Worm (Caenorhabditis elegans) whole organism, L1 larva: Measurements from ENCODE around the gene fkh-7.
A peak's percentile ranks its signal among the peaks of the same experiment; 100 is the strongest.

Source experiments
- C16A3.4 ChIP-seq: fragments of 150-350 bp; optimal IDR thresholded peaks from 2 replicates; lab custom pipeline; 2014; ENCODE audit warnings: missing biosample characterization, missing genetic modification characterization
- F16B12.6 ChIP-seq: fragments of 150-350 bp; optimal IDR thresholded peaks from 2 replicates; lab custom pipeline; 2014; ENCODE audit warnings: missing biosample characterization, missing genetic modification characterization
- aha-1 ChIP-seq: fragments of 150-350 bp; optimal IDR thresholded peaks from 2 replicates; lab custom pipeline; 2014; ENCODE audit warnings: missing biosample characterization, missing genetic modification characterization
- alr-1 ChIP-seq: fragments of 200-800 bp; sonication (Bioruptor generic); optimal IDR thresholded peaks from 2 replicates; lab custom pipeline; 2018; ENCODE audit warnings: borderline replicate concordance, mild to moderate bottlenecking, missing genetic modification characterization, missing compliant biosample characterization
- ceh-63 ChIP-seq: fragments of 200-800 bp; sonication (Bioruptor generic); optimal IDR thresholded peaks from 2 replicates; lab custom pipeline; 2018; ENCODE audit warnings: mild to moderate bottlenecking, missing genetic modification characterization, missing compliant biosample characterization
- ceh-8 ChIP-seq: fragments of 200-800 bp; sonication (Bioruptor generic); optimal IDR thresholded peaks from 2 replicates; lab custom pipeline; 2018; ENCODE audit warnings: mild to moderate bottlenecking, missing genetic modification characterization, moderate library complexity, missing compliant biosample characterization
- ceh-82 ChIP-seq, 3 experiments: fragments of 150-350 bp in 1 of 3; sonication (generic microtip) in 2 of 3; optimal IDR thresholded peaks; 2 replicates each; lab custom pipeline; 2014 to 2017; ENCODE audit warnings: missing biosample characterization in 3 of 3, missing genetic modification characterization in 3 of 3
- ceh-90 ChIP-seq: sonication (generic microtip); optimal IDR thresholded peaks from 2 replicates; lab custom pipeline; 2016; ENCODE audit warnings: missing genetic modification characterization, missing compliant biosample characterization
- efl-1 ChIP-seq, 4 experiments: fragments of 150-350 bp; optimal IDR thresholded peaks in 3 of 4; peaks in 1 of 4; 1 replicate in 1 of 4; 2 replicates in 3 of 4; lab custom pipeline; 2014; ENCODE audit warnings: missing biosample characterization in 2 of 4, missing genetic modification characterization in 2 of 4, missing genetic modification reagents in 2 of 4
- efl-3 ChIP-seq: fragments of 200-800 bp; sonication (Bioruptor generic); optimal IDR thresholded peaks from 2 replicates; lab custom pipeline; 2018; ENCODE audit warnings: mild to moderate bottlenecking, missing genetic modification characterization, missing compliant biosample characterization
- egl-13 ChIP-seq: sonication (generic microtip); optimal IDR thresholded peaks from 2 replicates; lab custom pipeline; 2016; ENCODE audit warnings: missing genotype, missing genetic modification reagents, missing genetic modification characterization, missing compliant biosample characterization
- egl-27 ChIP-seq, 2 experiments: fragments of 150-350 bp in 1 of 2; sonication (generic microtip); optimal IDR thresholded peaks; 3 replicates each; lab custom pipeline; 2017 to 2018; ENCODE audit warnings: missing biosample characterization in 2 of 2, missing genetic modification characterization in 2 of 2, missing genetic modification reagents in 2 of 2
- hlh-17 ChIP-seq: fragments of 200-800 bp; sonication (Bioruptor generic); optimal IDR thresholded peaks from 2 replicates; lab custom pipeline; 2018; ENCODE audit warnings: missing genetic modification characterization, mild to moderate bottlenecking, missing compliant biosample characterization, moderate library complexity, borderline replicate concordance
- hpl-2 ChIP-seq: fragments of 150-350 bp; optimal IDR thresholded peaks from 2 replicates; lab custom pipeline; 2014; ENCODE audit warnings: missing biosample characterization, missing genetic modification reagents, missing genetic modification characterization
- lin-15B ChIP-seq: fragments of 150-350 bp; sonication (generic microtip); optimal IDR thresholded peaks from 3 replicates; lab custom pipeline; 2014; ENCODE audit warnings: missing biosample characterization, missing genetic modification characterization
- lin-35 ChIP-seq, 2 experiments: fragments of 150-350 bp; optimal IDR thresholded peaks; 2 replicates each; lab custom pipeline; 2014; ENCODE audit warnings: missing biosample characterization in 2 of 2, missing genetic modification characterization in 2 of 2, missing genetic modification reagents in 2 of 2
- lin-39 ChIP-seq: fragments of 150-350 bp; optimal IDR thresholded peaks from 2 replicates; lab custom pipeline; 2014; ENCODE audit warnings: missing biosample characterization, missing genetic modification reagents, missing genetic modification characterization
- lir-3 ChIP-seq: sonication (generic microtip); optimal IDR thresholded peaks from 2 replicates; lab custom pipeline; 2016; ENCODE audit warnings: mild to moderate bottlenecking, missing genetic modification characterization, moderate library complexity, missing compliant biosample characterization; ENCODE audit not compliant: poor library complexity
- lsy-2 ChIP-seq, 2 experiments: fragments of 150-350 bp; optimal IDR thresholded peaks; 2 replicates each; lab custom pipeline; 2014; ENCODE audit warnings: missing biosample characterization in 2 of 2, missing genetic modification characterization in 2 of 2
- mef-2 ChIP-seq: fragments of 150-350 bp; optimal IDR thresholded peaks from 2 replicates; lab custom pipeline; 2014; ENCODE audit warnings: missing biosample characterization, missing genetic modification characterization
- mep-1 ChIP-seq: fragments of 150-350 bp; optimal IDR thresholded peaks from 2 replicates; lab custom pipeline; 2014; ENCODE audit warnings: missing biosample characterization, missing genetic modification characterization
- nhr-19 ChIP-seq: fragments of 200-800 bp; sonication (Bioruptor generic); conservative IDR thresholded peaks from 2 replicates; pipeline ENCODE4 v1.3.6; 2022; ENCODE audit warnings: missing genetic modification characterization, missing compliant biosample characterization
- nhr-20 ChIP-seq: sonication (generic microtip); optimal IDR thresholded peaks from 2 replicates; lab custom pipeline; 2016; ENCODE audit warnings: mild to moderate bottlenecking, missing genetic modification characterization, missing compliant biosample characterization
- nhr-237 ChIP-seq: fragments of 150-350 bp; optimal IDR thresholded peaks from 2 replicates; lab custom pipeline; 2014; ENCODE audit warnings: missing biosample characterization, missing genetic modification characterization
- nhr-47 ChIP-seq: sonication (generic microtip); optimal IDR thresholded peaks from 2 replicates; lab custom pipeline; 2016; ENCODE audit warnings: mild to moderate bottlenecking, missing genetic modification characterization, moderate library complexity, missing compliant biosample characterization
- nhr-71 ChIP-seq: sonication (generic microtip); optimal IDR thresholded peaks from 2 replicates; lab custom pipeline; 2016; ENCODE audit warnings: mild to moderate bottlenecking, missing genetic modification characterization, moderate library complexity, missing compliant biosample characterization
- nhr-84 ChIP-seq: sonication (generic microtip); optimal IDR thresholded peaks from 2 replicates; lab custom pipeline; 2017; ENCODE audit warnings: missing biosample characterization, missing genetic modification characterization
- nhr-90 ChIP-seq: sonication (generic microtip); optimal IDR thresholded peaks from 2 replicates; lab custom pipeline; 2016; ENCODE audit warnings: mild to moderate bottlenecking, missing genetic modification characterization, missing compliant biosample characterization; ENCODE audit not compliant: poor library complexity
- pag-3 ChIP-seq: sonication (generic microtip); optimal IDR thresholded peaks from 2 replicates; lab custom pipeline; 2017; ENCODE audit warnings: missing genetic modification characterization, mild to moderate bottlenecking, missing compliant biosample characterization, antibody characterized with exemption, borderline replicate concordance; ENCODE audit not compliant: insufficient read depth
- rnt-1 ChIP-seq: sonication (generic microtip); optimal IDR thresholded peaks from 2 replicates; lab custom pipeline; 2016; ENCODE audit warnings: mild to moderate bottlenecking, missing genetic modification characterization, moderate library complexity, missing compliant biosample characterization
- skn-1 ChIP-seq: fragments of 150-350 bp; optimal IDR thresholded peaks from 2 replicates; lab custom pipeline; 2014; ENCODE audit warnings: missing biosample characterization, missing genetic modification characterization
- snpc-4 ChIP-seq: fragments of 150-350 bp; optimal IDR thresholded peaks from 2 replicates; lab custom pipeline; 2014; ENCODE audit warnings: missing biosample characterization, missing genetic modification characterization
- sox-4 ChIP-seq: sonication (generic microtip); optimal IDR thresholded peaks from 2 replicates; lab custom pipeline; 2016; ENCODE audit warnings: missing genetic modification characterization, missing compliant biosample characterization
- tbx-2 ChIP-seq: sonication (generic microtip); optimal IDR thresholded peaks from 2 replicates; lab custom pipeline; 2016; ENCODE audit warnings: missing genetic modification characterization, missing compliant biosample characterization
- xbp-1 ChIP-seq: sonication (generic microtip); optimal IDR thresholded peaks from 2 replicates; lab custom pipeline; 2016; ENCODE audit warnings: missing genetic modification characterization, missing compliant biosample characterization
- zag-1 ChIP-seq: fragments of 150-350 bp; optimal IDR thresholded peaks from 2 replicates; lab custom pipeline; 2014; ENCODE audit warnings: missing biosample characterization, missing genetic modification characterization

fkh-7 gene

ce11 chrIV:5537813-5538538, 46.5 kb upstream of the fkh-7 start, which contains the start of the genes fem-1 and drp-1 (continued):
- TF ChIP-seq lin-35 (GFP tag; optimal IDR thresholded peaks at IDR 0.05; lab: Kevin White, UChicago): peak; percentile 21 to 53
- no peak for TF ChIP-seq mep-1 (tag; lab: Kevin White, UChicago)
- no peak for TF ChIP-seq ceh-90
- peak; percentile 37 for TF ChIP-seq C16A3.4 (tag; lab: Kevin White, UChicago)
- TF ChIP-seq nhr-20 (tag; lab: Kevin White, UChicago): no peak
- TF ChIP-seq egl-27 (tag; optimal IDR thresholded peaks at IDR 0.05; lab: Kevin White, UChicago): no peak
- no peak for TF ChIP-seq lin-15B (tag; lab: Kevin White, UChicago)
- TF ChIP-seq mef-2: no peak
- no peak for TF ChIP-seq efl-3 (GFP tag; lab: Kevin White, UChicago)
- peak; percentile 20 for TF ChIP-seq nhr-71 (tag; lab: Kevin White, UChicago)
- TF ChIP-seq aha-1 (tag; lab: Kevin White, UChicago): no peak
- peak; percentile 37 for TF ChIP-seq tbx-2 (tag; lab: Kevin White, UChicago)
- TF ChIP-seq lsy-2 (tag; optimal IDR thresholded peaks at IDR 0.05; lab: Kevin White, UChicago): peak in 1 of 2 experiments; percentile 39
- no peak for TF ChIP-seq zag-1 (tag; lab: Kevin White, UChicago)
- no peak for TF ChIP-seq ceh-8 (GFP tag; lab: Kevin White, UChicago)
- no peak for TF ChIP-seq pag-3 (tag; lab: Kevin White, UChicago)
- no peak for TF ChIP-seq snpc-4 (tag; lab: Kevin White, UChicago)
- TF ChIP-seq xbp-1 (tag; lab: Kevin White, UChicago): peak; percentile 7
- no peak for TF ChIP-seq lir-3 (tag; lab: Kevin White, UChicago)
- TF ChIP-seq nhr-84: no peak
- peak in 2 of 3 experiments; percentile 9 to 23 for TF ChIP-seq ceh-82 (tag; optimal IDR thresholded peaks at IDR 0.05; lab: Kevin White, UChicago)
- TF ChIP-seq nhr-90: no peak
- peak; percentile 24 for TF ChIP-seq nhr-47 (tag; lab: Kevin White, UChicago)
- no peak for TF ChIP-seq alr-1
- TF ChIP-seq ceh-63 (GFP tag; lab: Kevin White, UChicago): no peak
- peak; percentile 25 to 43 for TF ChIP-seq efl-1 (optimal IDR thresholded peaks at IDR 0.05; lab: Kevin White, UChicago)
- TF ChIP-seq efl-1 (GFP tag; optimal IDR thresholded peaks at IDR 0.05 in 1 of 2; lab: Kevin White, UChicago): peak; percentile 47 to 92
- TF ChIP-seq sox-4 (tag; lab: Kevin White, UChicago): no peak
- TF ChIP-seq rnt-1 (tag; lab: Kevin White, UChicago): peak; percentile 18
- peak; percentile 4 for TF ChIP-seq skn-1
- TF ChIP-seq nhr-19 (GFP tag; lab: Robert Waterston, UW): no peak
- no peak for TF ChIP-seq nhr-237
- no peak for TF ChIP-seq hlh-17 (GFP tag; lab: Kevin White, UChicago)

ce11 chrIV:5541285-5541684, 43.2 kb upstream of the fkh-7 start, which contains the start of gene tebp-2:
Gene tebp-2 (plus strand): TSS chrIV:5541627.
- TF ChIP-seq efl-1 (optimal IDR thresholded peaks at IDR 0.05; lab: Kevin White, UChicago) (no peak), efl-1 (GFP tag; optimal IDR thresholded peaks at IDR 0.05 in 1 of 2; lab: Kevin White, UChicago) (peak in 1 of 2 experiments; percentile 80), nhr-20 (tag; lab: Kevin White, UChicago) (no peak), lin-35 (GFP tag; optimal IDR thresholded peaks at IDR 0.05; lab: Kevin White, UChicago) (peak in 1 of 2 experiments; percentile 10), lin-39 (tag; lab: Kevin White, UChicago) (no peak)

ce11 chrIV:5544609-5545214, 39.8 kb upstream of the fkh-7 start, which contains the start of gene cec-6:
Gene cec-6 (plus strand): TSS chrIV:5544860.
- TF ChIP-seq hpl-2 (GFP tag; lab: Kevin White, UChicago) (no peak), F16B12.6 (tag; lab: Kevin White, UChicago) (no peak), lsy-2 (tag; optimal IDR thresholded peaks at IDR 0.05; lab: Kevin White, UChicago) (no peak), xbp-1 (tag; lab: Kevin White, UChicago) (no peak), egl-13 (tag; lab: Kevin White, UChicago) (no peak)
- TF ChIP-seq, all 84 proteins: peak for 0
